Fruit fly (Drosophila melanogaster) whole organism, embryonic: ENCODE results near the gene CG3902.
A peak's percentile ranks its signal among the peaks of the same experiment; 100 is the strongest.

Experiments
- Asciz ChIP-seq: fragments of 200-800 bp; sonication (Bioruptor generic); optimal IDR thresholded peaks from 2 replicates; lab custom pipeline; 2017; ENCODE audit warnings: missing biosample characterization, mild to moderate bottlenecking, missing genetic modification characterization, missing genetic modification reagents
- CG10959 ChIP-seq: fragments of 200-800 bp; sonication (Bioruptor generic); IDR thresholded peaks from 2 replicates; pipeline ENCODE4 v1.3.6; 2022; ENCODE audit warnings: missing biosample characterization, missing genetic modification characterization
- CG10979 ChIP-seq: fragments of 200-800 bp; sonication (Bioruptor generic); optimal IDR thresholded peaks from 2 replicates; lab custom pipeline; 2018; ENCODE audit warnings: missing biosample characterization, mild to moderate bottlenecking, missing genetic modification characterization, moderate library complexity
- CG11093 ChIP-seq: fragments of 200-800 bp; sonication (Bioruptor generic); IDR thresholded peaks from 3 replicates; pipeline ENCODE4 v1.3.6; 2022; ENCODE audit warnings: missing biosample characterization, missing genetic modification characterization
- CG11456 ChIP-seq: fragments of 200-800 bp; sonication (Bioruptor generic); IDR thresholded peaks from 3 replicates; pipeline ENCODE4 v1.3.6; 2022; ENCODE audit warnings: missing biosample characterization, missing genetic modification characterization
- CG13296 ChIP-seq: fragments of 200-800 bp; sonication (Bioruptor generic); optimal IDR thresholded peaks from 3 replicates; lab custom pipeline; 2018; ENCODE audit warnings: missing biosample characterization, mild to moderate bottlenecking, missing genetic modification characterization
- CG13624 ChIP-seq: fragments of 200-800 bp; sonication (Bioruptor generic); optimal IDR thresholded peaks from 2 replicates; lab custom pipeline; 2016; ENCODE audit warnings: missing biosample characterization, missing genetic modification characterization
- CG13775 ChIP-seq: fragments of 200-800 bp; sonication (Bioruptor generic); optimal IDR thresholded peaks from 3 replicates; lab custom pipeline; 2017; ENCODE audit warnings: missing biosample characterization, mild to moderate bottlenecking, missing genetic modification characterization
- CG14710 ChIP-seq: fragments of 200-800 bp; sonication (Bioruptor generic); optimal IDR thresholded peaks from 3 replicates; lab custom pipeline; 2019; ENCODE audit warnings: missing biosample characterization, mild to moderate bottlenecking, missing genetic modification characterization, moderate library complexity
- CG16779 ChIP-seq: fragments of 200-800 bp; sonication (Bioruptor generic); IDR thresholded peaks from 2 replicates; pipeline ENCODE4 v1.3.6; 2022; ENCODE audit warnings: missing biosample characterization, missing genetic modification characterization
- CG1832 ChIP-seq: fragments of 200-800 bp; sonication (Bioruptor generic); optimal IDR thresholded peaks from 2 replicates; lab custom pipeline; 2017; ENCODE audit warnings: missing biosample characterization, mild to moderate bottlenecking, missing genetic modification characterization, inconsistent platforms
- CG18619 ChIP-seq: fragments of 200-800 bp; sonication (Bioruptor generic); optimal IDR thresholded peaks from 3 replicates; lab custom pipeline; 2017; ENCODE audit warnings: missing biosample characterization, mild to moderate bottlenecking, missing genetic modification characterization
- CG2875 ChIP-seq: fragments of 200-800 bp; sonication (Bioruptor generic); optimal IDR thresholded peaks from 2 replicates; lab custom pipeline; 2017; ENCODE audit warnings: missing biosample characterization, mild to moderate bottlenecking, missing genetic modification characterization, missing genetic modification reagents
- CG30403 ChIP-seq: fragments of 200-800 bp; sonication (Bioruptor generic); optimal IDR thresholded peaks from 3 replicates; lab custom pipeline; 2016; ENCODE audit warnings: missing biosample characterization, missing genetic modification characterization
- CG32532 ChIP-seq: fragments of 200-800 bp; sonication (Bioruptor generic); IDR thresholded peaks from 2 replicates; pipeline ENCODE4 v1.3.6; 2022; ENCODE audit warnings: missing biosample characterization, missing genetic modification characterization
- CG4282 ChIP-seq: fragments of 200-800 bp; sonication (Bioruptor generic); optimal IDR thresholded peaks from 2 replicates; lab custom pipeline; 2016; ENCODE audit warnings: missing biosample characterization, missing genetic modification characterization
- CG7987 ChIP-seq: fragments of 200-800 bp; sonication (Bioruptor generic); optimal IDR thresholded peaks from 2 replicates; lab custom pipeline; 2018; ENCODE audit warnings: missing biosample characterization, mild to moderate bottlenecking, missing genetic modification characterization, moderate library complexity
- CG8388 ChIP-seq: fragments of 200-800 bp; sonication (Bioruptor generic); optimal IDR thresholded peaks from 2 replicates; lab custom pipeline; 2019; ENCODE audit warnings: missing biosample characterization, mild to moderate bottlenecking, missing genetic modification characterization, moderate library complexity
- Chrac-16 ChIP-seq: fragments of 200-800 bp; sonication (Bioruptor generic); optimal IDR thresholded peaks from 3 replicates; lab custom pipeline; 2016; ENCODE audit warnings: missing biosample characterization, missing genetic modification characterization
- CrebB ChIP-seq: fragments of 200-800 bp; sonication (Bioruptor generic); optimal IDR thresholded peaks from 3 replicates; lab custom pipeline; 2018; ENCODE audit warnings: missing biosample characterization, mild to moderate bottlenecking, missing genetic modification characterization
- Dfd ChIP-seq, 2 experiments: fragments of >200 bp; optimal IDR thresholded peaks; 2 replicates each; lab custom pipeline; 2017; ENCODE audit warnings: missing biosample characterization in 2 of 2, missing genetic modification characterization in 2 of 2
- E2f2 ChIP-seq: fragments of 200-800 bp; sonication (Bioruptor generic); IDR thresholded peaks from 2 replicates; pipeline ENCODE4 v1.3.6; 2022; ENCODE audit warnings: missing biosample characterization, missing genetic modification characterization
- ERR ChIP-seq: fragments of 200-800 bp; sonication (Bioruptor generic); optimal IDR thresholded peaks from 2 replicates; lab custom pipeline; 2016; ENCODE audit warnings: missing biosample characterization, missing genetic modification characterization
- Eip74EF ChIP-seq, 2 experiments: fragments of 200-800 bp in 1 of 2; fragments of >200 bp in 1 of 2; sonication (Bioruptor generic) in 1 of 2; optimal IDR thresholded peaks; 2 replicates each; lab custom pipeline; 2017 to 2019; ENCODE audit warnings: missing biosample characterization in 2 of 2, missing genetic modification characterization in 2 of 2, mild to moderate bottlenecking in 1 of 2, moderate library complexity in 1 of 2
- Ets65A ChIP-seq: fragments of 200-800 bp; sonication (Bioruptor generic); peaks from one replicate; lab custom pipeline; 2016; ENCODE audit warnings: missing biosample characterization, missing genetic modification characterization
- HmgZ ChIP-seq: fragments of 200-800 bp; sonication (Bioruptor generic); optimal IDR thresholded peaks from 2 replicates; lab custom pipeline; 2018; ENCODE audit warnings: missing biosample characterization, mild to moderate bottlenecking, missing genetic modification characterization
- Lhr ChIP-seq: fragments of 200-800 bp; sonication (Bioruptor generic); optimal IDR thresholded peaks from 3 replicates; lab custom pipeline; 2017; ENCODE audit warnings: mild to moderate bottlenecking, missing biosample characterization, missing genetic modification reagents, missing genetic modification characterization
- NC2β ChIP-seq: fragments of 200-800 bp; sonication (Bioruptor generic); optimal IDR thresholded peaks from 2 replicates; lab custom pipeline; 2016; ENCODE audit warnings: missing biosample characterization, missing genetic modification characterization
- NfI ChIP-seq: fragments of 200-800 bp; sonication (Bioruptor generic); optimal IDR thresholded peaks from 3 replicates; lab custom pipeline; 2018; ENCODE audit warnings: missing biosample characterization, mild to moderate bottlenecking, missing genetic modification characterization, moderate library complexity
- Taf1 ChIP-seq: fragments of 200-800 bp; sonication (Bioruptor generic); IDR thresholded peaks from 2 replicates; pipeline ENCODE4 v1.3.6; 2022; ENCODE audit warnings: missing biosample characterization, missing genetic modification characterization
- ac ChIP-seq: fragments of 200-800 bp; sonication (Bioruptor generic); optimal IDR thresholded peaks from 3 replicates; lab custom pipeline; 2017; ENCODE audit warnings: missing biosample characterization, mild to moderate bottlenecking, missing genetic modification characterization
- ash1 ChIP-seq: fragments of 200-800 bp; sonication (Bioruptor generic); optimal IDR thresholded peaks from 2 replicates; lab custom pipeline; 2018; ENCODE audit warnings: missing biosample characterization, mild to moderate bottlenecking, missing genetic modification characterization
- cg ChIP-seq: fragments of 200-800 bp; sonication (Bioruptor generic); optimal IDR thresholded peaks from 3 replicates; lab custom pipeline; 2019; ENCODE audit warnings: missing biosample characterization, mild to moderate bottlenecking, missing genetic modification characterization, moderate library complexity
- chif ChIP-seq, 2 experiments: fragments of 200-800 bp; sonication (Bioruptor generic); optimal IDR thresholded peaks; 3 replicates each; lab custom pipeline; 2016; ENCODE audit warnings: missing biosample characterization in 2 of 2, missing genetic modification characterization in 2 of 2
- ci ChIP-seq: fragments of 200-800 bp; sonication (Bioruptor generic); IDR thresholded peaks from 3 replicates; pipeline ENCODE4 v1.3.6; 2022; ENCODE audit warnings: missing biosample characterization, missing genetic modification characterization
- crol ChIP-seq: fragments of 200-800 bp; sonication (Bioruptor generic); IDR thresholded peaks from 2 replicates; pipeline ENCODE4 v1.3.6; 2022; ENCODE audit warnings: missing biosample characterization, missing genetic modification characterization
- dati ChIP-seq: fragments of 200-800 bp; sonication (Bioruptor generic); IDR thresholded peaks from 2 replicates; pipeline ENCODE4 v1.3.6; 2022; ENCODE audit warnings: missing biosample characterization, missing genetic modification characterization
- dysf ChIP-seq: fragments of 200-800 bp; sonication (Bioruptor generic); IDR thresholded peaks from 3 replicates; pipeline ENCODE4 v1.3.6; 2022; ENCODE audit warnings: missing biosample characterization, missing genetic modification characterization
- gem ChIP-seq: fragments of 200-800 bp; sonication (Bioruptor generic); optimal IDR thresholded peaks from 2 replicates; lab custom pipeline; 2019; ENCODE audit warnings: missing biosample characterization, mild to moderate bottlenecking, missing genetic modification characterization, moderate library complexity
- grau ChIP-seq: fragments of 200-800 bp; optimal IDR thresholded peaks from 3 replicates; lab custom pipeline; 2019; ENCODE audit warnings: missing biosample characterization, mild to moderate bottlenecking, missing genetic modification characterization, moderate library complexity
- mirr ChIP-seq: fragments of 200-800 bp; sonication (Bioruptor generic); optimal IDR thresholded peaks from 3 replicates; lab custom pipeline; 2018; ENCODE audit warnings: missing biosample characterization, mild to moderate bottlenecking, missing genetic modification characterization
- odd ChIP-seq: fragments of 200-800 bp; sonication (Bioruptor generic); optimal IDR thresholded peaks from 2 replicates; lab custom pipeline; 2017; ENCODE audit warnings: missing biosample characterization, mild to moderate bottlenecking, missing genetic modification characterization
- pnt ChIP-seq: fragments of 200-800 bp; sonication (Bioruptor generic); optimal IDR thresholded peaks from 3 replicates; lab custom pipeline; 2016; ENCODE audit warnings: missing biosample characterization, missing genetic modification characterization
- prd ChIP-seq, 3 experiments: fragments of >200 bp in 2 of 3; fragments of 200-800 bp in 1 of 3; sonication (Bioruptor generic) in 1 of 3; optimal IDR thresholded peaks in 2 of 3; IDR thresholded peaks in 1 of 3; 2 replicates in 2 of 3; 3 replicates in 1 of 3; pipeline versions ENCODE4 v1.3.6 to Lab custom; 2017 to 2022; ENCODE audit warnings: missing biosample characterization in 1 of 3, missing genetic modification characterization in 1 of 3
- pzg ChIP-seq: fragments of 200-800 bp; sonication (Bioruptor generic); optimal IDR thresholded peaks from 3 replicates; lab custom pipeline; 2018; ENCODE audit warnings: missing biosample characterization, mild to moderate bottlenecking, missing genetic modification characterization, moderate library complexity
- schlank ChIP-seq: fragments of 200-800 bp; sonication (Bioruptor generic); optimal IDR thresholded peaks from 2 replicates; lab custom pipeline; 2018; ENCODE audit warnings: missing biosample characterization, mild to moderate bottlenecking, missing genetic modification characterization
- slbo ChIP-seq: fragments of 200-800 bp; sonication (Bioruptor generic); IDR thresholded peaks from 2 replicates; pipeline ENCODE4 v1.3.6; 2022; ENCODE audit warnings: missing biosample characterization, missing genetic modification characterization
- stwl ChIP-seq: fragments of 200-800 bp; sonication (Bioruptor generic); optimal IDR thresholded peaks from 3 replicates; lab custom pipeline; 2018; ENCODE audit warnings: missing biosample characterization, mild to moderate bottlenecking, missing genetic modification characterization, moderate library complexity
- ttk ChIP-seq: fragments of 200-800 bp; sonication (Bioruptor generic); IDR thresholded peaks from 2 replicates; pipeline ENCODE4 v2.1.2; 2022; ENCODE audit warnings: missing biosample characterization, missing genetic modification characterization

CG3902 gene

dm6 chr3L:18946956-18947355 is 48.9 kb upstream of the CG3902 start (continued):
- TF ChIP-seq crol (GFP tag; lab: Robert Waterston, UW) (peak; percentile 28; the same call in 1 of the 2 replicates), mirr (GFP tag; lab: Kevin White, UChicago) (no peak), grau (no peak), slbo (GFP tag; lab: Robert Waterston, UW) (no peak), CG4282 (GFP tag; lab: Kevin White, UChicago) (no peak), ac (no peak), dysf (0 out of 3 replicates have a peak, but pooled peaks have one; percentile 25), Eip74EF (GFP tag; optimal IDR thresholded peaks at IDR 0.05; lab: Kevin White, UChicago) (no peak), ash1 (GFP tag; lab: Kevin White, UChicago) (no peak), cg (GFP tag; lab: Kevin White, UChicago) (peak; percentile 18), E2f2 (no peak), odd (GFP tag; lab: Kevin White, UChicago) (no peak), NC2β (no peak), Taf1 (no peak), CG13296 (GFP tag; lab: Kevin White, UChicago) (no peak), ci (GFP tag; lab: Robert Waterston, UW) (0 out of 3 replicates have a peak, but pooled peaks have one; percentile 32), CG16779 (GFP tag; lab: Robert Waterston, UW) (no peak), Asciz (GFP tag; lab: Kevin White, UChicago) (no peak), CG13775 (GFP tag; lab: Kevin White, UChicago) (no peak), Ets65A (GFP tag; lab: Kevin White, UChicago) (no peak), CrebB (tag; lab: Kevin White, UChicago) (no peak), NfI (peak; percentile 4), pnt (GFP tag; lab: Kevin White, UChicago) (no peak), CG1832 (peak; percentile 70), ERR (no peak), HmgZ (tag; lab: Kevin White, UChicago) (no peak), CG11093 (GFP tag; lab: Robert Waterston, UW) (no peak), CG8388 (no peak), CG18619 (GFP tag; lab: Kevin White, UChicago) (no peak), CG7987 (GFP tag; lab: Kevin White, UChicago) (no peak), CG32532 (GFP tag; lab: Robert Waterston, UW) (peak; percentile 31; the same call in 1 of the 2 replicates), CG2875 (GFP tag; lab: Kevin White, UChicago) (peak; percentile 19), Dfd (GFP tag; optimal IDR thresholded peaks at IDR 0.05; lab: Kevin White, UChicago) (no peak), CG10959 (GFP tag; lab: Robert Waterston, UW) (no peak), CG11456 (GFP tag; lab: Robert Waterston, UW) (0 out of 3 replicates have a peak, but pooled peaks have one; percentile 41), Lhr (no peak), CG10979 (tag; lab: Kevin White, UChicago) (no peak), schlank (tag; lab: Kevin White, UChicago) (no peak), prd (optimal IDR thresholded peaks at IDR 0.05; lab: Kevin White, UChicago) (no peak), prd (GFP tag; IDR thresholded peaks at IDR 0.05; lab: Robert Waterston, UW) (0 out of 3 replicates have a peak, but pooled peaks have one; percentile 26), dati (no peak), CG30403 (GFP tag; lab: Kevin White, UChicago) (no peak), chif (GFP tag; optimal IDR thresholded peaks at IDR 0.05; lab: Kevin White, UChicago) (no peak), stwl (tag; lab: Kevin White, UChicago) (peak; percentile 32), ttk (GFP tag; lab: Robert Waterston, UW) (0 out of 2 replicates have a peak, but pooled peaks have one; percentile 18), CG13624 (no peak), Chrac-16 (GFP tag; lab: Kevin White, UChicago) (no peak), CG14710 (no peak), pzg (no peak), gem (no peak)
- TF ChIP-seq, all 482 proteins: peak for 30
